Worm (Caenorhabditis elegans): Measurements from ENCODE around the gene srh-82.

DNA sequence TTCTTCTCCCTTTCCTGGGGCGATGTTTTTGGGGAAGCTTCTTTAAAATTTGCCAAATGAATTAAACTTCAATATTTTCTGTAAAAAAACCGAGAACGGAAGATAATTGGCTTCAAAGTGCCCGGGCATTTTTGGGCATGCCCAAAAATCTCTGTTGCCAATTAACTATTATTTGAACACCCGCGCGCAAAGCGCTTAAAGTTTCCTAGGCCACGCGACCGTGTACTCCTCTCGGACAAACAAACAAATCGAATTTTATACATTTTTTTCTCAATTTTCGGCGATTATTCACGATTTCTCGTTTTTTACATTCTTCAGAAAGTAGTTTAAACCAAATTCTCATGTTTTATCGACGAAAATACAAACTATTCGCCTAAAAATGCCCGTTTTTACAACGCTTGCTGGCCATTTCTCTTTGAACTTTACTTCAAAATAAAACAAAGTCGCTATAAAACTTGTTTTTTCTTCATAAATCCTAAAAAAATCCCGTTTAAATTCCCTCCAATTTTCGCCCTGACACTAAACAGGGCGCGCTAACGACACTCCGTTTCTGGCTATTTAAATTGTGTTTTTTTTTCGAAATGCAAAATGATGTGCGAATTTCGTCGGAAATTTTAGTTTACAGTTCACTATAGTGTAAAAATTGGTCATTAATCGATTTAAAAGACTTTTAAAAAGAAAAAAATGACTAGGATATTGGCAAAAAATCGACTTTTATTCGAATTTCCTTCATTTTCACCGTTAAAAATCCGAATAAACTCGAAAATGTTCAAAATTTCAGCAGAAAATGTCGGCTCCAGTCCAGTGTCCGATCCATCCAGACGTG, 11.4 kb downstream of the srh-82 start, which contains the start of gene ttb-1:
- TF ChIP-seq pha-4 (GFP tag; IDR thresholded peaks at IDR 0.05), result no peak
- TF ChIP-seq pha-4 (tag; optimal IDR thresholded peaks at IDR 0.05), result no peak
- no peak for TF ChIP-seq ZK337.2 (GFP tag; IDR thresholded peaks at IDR 0.05)
